Worm (Caenorhabditis elegans) whole organism, early embryonic: ENCODE results near the gene Y38F1A.1.

Source experiments
- aly-1 ChIP-seq: sonication (generic microtip); optimal IDR thresholded peaks from 2 replicates; lab custom pipeline; 2016; ENCODE audit warnings: missing genetic modification characterization, missing compliant biosample characterization
- ama-1 ChIP-seq: fragments of 150-350 bp; optimal IDR thresholded peaks from 2 replicates; lab custom pipeline; 2014
- ceh-13 ChIP-seq: fragments of 200-800 bp; sonication (Bioruptor generic); optimal IDR thresholded peaks from 2 replicates; lab custom pipeline; 2018; ENCODE audit warnings: mild to moderate bottlenecking, missing genetic modification characterization, missing compliant biosample characterization
- sea-1 ChIP-seq: fragments of 200-800 bp; sonication (Bioruptor generic); conservative IDR thresholded peaks from 2 replicates; pipeline ENCODE4 v1.3.6; 2022; ENCODE audit warnings: missing genetic modification characterization, missing compliant biosample characterization

ce11 chrII:12928241-12928640 is 26.3 kb downstream of the Y38F1A.1 start, which contains the start of gene F58G1.3:
- no peak for TF ChIP-seq ama-1 (lab: Kevin White, UChicago)
- no peak for TF ChIP-seq ceh-13 (GFP tag; lab: Kevin White, UChicago)
- no peak for TF ChIP-seq sea-1
- no peak for TF ChIP-seq aly-1
